Worm (Caenorhabditis elegans) whole organism, L1 larva: ENCODE measurements around the gene str-87.

Source experiments
- aha-1 ChIP-seq: fragments of 150-350 bp; optimal IDR thresholded peaks from 2 replicates; lab custom pipeline; 2014; ENCODE audit warnings: missing biosample characterization, missing genetic modification characterization
- mdl-1 ChIP-seq, 2 experiments: fragments of 150-350 bp; optimal IDR thresholded peaks; 2 replicates each; lab custom pipeline; 2014 to 2017; ENCODE audit warnings: missing biosample characterization in 2 of 2, missing genetic modification characterization in 2 of 2, inconsistent platforms in 1 of 2
- nhr-12 ChIP-seq: sonication (generic microtip); optimal IDR thresholded peaks from 2 replicates; lab custom pipeline; 2017; ENCODE audit warnings: missing biosample characterization, missing genetic modification characterization
- snpc-4 ChIP-seq: fragments of 150-350 bp; optimal IDR thresholded peaks from 2 replicates; lab custom pipeline; 2014; ENCODE audit warnings: missing biosample characterization, missing genetic modification characterization
- sox-4 ChIP-seq: sonication (generic microtip); optimal IDR thresholded peaks from 2 replicates; lab custom pipeline; 2016; ENCODE audit warnings: missing genetic modification characterization, missing compliant biosample characterization
- unc-130 ChIP-seq: fragments of 150-350 bp; optimal IDR thresholded peaks from 2 replicates; lab custom pipeline; 2017; ENCODE audit warnings: missing biosample characterization, missing genetic modification characterization, inconsistent platforms
- unc-86 ChIP-seq: sonication (generic microtip); optimal IDR thresholded peaks from 2 replicates; lab custom pipeline; 2016; ENCODE audit warnings: missing genetic modification characterization, missing compliant biosample characterization

DNA sequence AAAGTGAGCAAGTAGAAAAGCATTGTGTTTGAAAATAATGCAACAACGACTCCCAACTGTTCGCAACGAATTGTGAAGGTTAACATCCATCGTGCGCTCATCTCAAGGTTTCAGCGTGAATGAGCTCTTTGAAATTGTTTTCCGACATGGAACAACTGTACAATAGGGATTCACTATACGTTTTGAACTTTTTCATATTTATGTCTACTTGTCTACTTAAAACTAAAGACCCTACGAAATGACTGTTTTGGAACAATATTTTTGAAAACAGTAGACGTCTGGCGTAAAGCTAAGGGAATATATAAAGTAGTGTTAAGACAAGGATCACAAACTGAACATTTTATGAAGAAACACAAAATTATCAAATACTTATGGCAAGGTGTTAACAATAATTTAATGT, 4.4 kb downstream of the str-87 start, which contains the start of gene str-86:
- TF ChIP-seq mdl-1 (tag; optimal IDR thresholded peaks at IDR 0.05; lab: Kevin White, UChicago) = no peak
- TF ChIP-seq unc-86 = no peak
- no peak for TF ChIP-seq aha-1
- no peak for TF ChIP-seq nhr-12 (tag; lab: Kevin White, UChicago)
- TF ChIP-seq unc-130 (tag; lab: Kevin White, UChicago) = no peak
- no peak for TF ChIP-seq snpc-4
- TF ChIP-seq sox-4 (tag; lab: Kevin White, UChicago) = no peak
